Worm (Caenorhabditis elegans) whole organism, L4 larva: ENCODE measurements around the gene Y57E12AR.1.

Experiments used
- F44E2.7 ChIP-seq: fragments of 200-800 bp; sonication (Bioruptor generic); IDR thresholded peaks from 2 replicates; pipeline ENCODE4 v2.1.2; 2022; ENCODE audit warnings: missing genetic modification characterization, missing compliant biosample characterization
- F49E8.2 ChIP-seq: sonication (generic microtip); optimal IDR thresholded peaks from 2 replicates; lab custom pipeline; 2016; ENCODE audit warnings: missing compliant biosample characterization, mild to moderate bottlenecking, missing genetic modification characterization, borderline replicate concordance
- R02D3.7 ChIP-seq: fragments of 150-350 bp; sonication (generic microtip); optimal IDR thresholded peaks from 3 replicates; lab custom pipeline; 2014; ENCODE audit warnings: missing biosample characterization, missing genetic modification characterization
- T20F7.1 ChIP-seq: fragments of 200-800 bp; sonication (Bioruptor generic); optimal IDR thresholded peaks from 2 replicates; lab custom pipeline; 2018; ENCODE audit warnings: mild to moderate bottlenecking, missing genetic modification characterization, missing compliant biosample characterization
- T26A8.4 ChIP-seq: fragments of 200-800 bp; sonication (Bioruptor generic); IDR thresholded peaks from 2 replicates; pipeline ENCODE4 v1.3.6; 2022; ENCODE audit warnings: missing genetic modification characterization, missing compliant biosample characterization
- Y105C5A.15 ChIP-seq: fragments of 200-800 bp; sonication (Bioruptor generic); IDR thresholded peaks from 2 replicates; pipeline ENCODE4 v1.3.6; 2022; ENCODE audit warnings: missing genetic modification characterization, missing compliant biosample characterization
- ZK546.5 ChIP-seq, 2 experiments: sonication (generic microtip); optimal IDR thresholded peaks; 2 replicates each; lab custom pipeline; 2017; ENCODE audit warnings: missing biosample characterization in 2 of 2, missing genetic modification characterization in 2 of 2
- ceh-28 ChIP-seq: fragments of 150-350 bp; optimal IDR thresholded peaks from 2 replicates; lab custom pipeline; 2014; ENCODE audit warnings: missing biosample characterization, missing genetic modification reagents, missing genetic modification characterization
- ceh-32 ChIP-seq: sonication (generic microtip); optimal IDR thresholded peaks from 2 replicates; lab custom pipeline; 2016; ENCODE audit warnings: mild to moderate bottlenecking, missing genetic modification characterization, missing compliant biosample characterization; ENCODE audit not compliant: poor library complexity
- ceh-62 ChIP-seq: sonication (generic microtip); optimal IDR thresholded peaks from 2 replicates; lab custom pipeline; 2017; ENCODE audit warnings: missing biosample characterization, missing genetic modification characterization
- cey-2 ChIP-seq: sonication (generic microtip); optimal IDR thresholded peaks from 3 replicates; lab custom pipeline; 2017; ENCODE audit warnings: missing genetic modification characterization, mild to moderate bottlenecking, missing compliant biosample characterization, antibody characterized with exemption, borderline replicate concordance; ENCODE audit not compliant: insufficient read depth
- ctbp-1 ChIP-seq: fragments of 200-800 bp; sonication (Bioruptor generic); IDR thresholded peaks from 2 replicates; pipeline ENCODE4 v1.3.6; 2022; ENCODE audit warnings: missing genetic modification reagents, missing genetic modification characterization, missing compliant biosample characterization
- daf-16 ChIP-seq, 3 experiments: sonication (generic microtip); optimal IDR thresholded peaks; 2 replicates each; lab custom pipeline; 2016 to 2017; ENCODE audit warnings: missing genetic modification characterization in 3 of 3, missing genetic modification reagents in 3 of 3, mild to moderate bottlenecking in 2 of 3, missing compliant biosample characterization in 2 of 3, missing biosample characterization in 1 of 3, moderate library complexity in 1 of 3
- dmd-6 ChIP-seq: fragments of 200-800 bp; sonication (Bioruptor generic); IDR thresholded peaks from 2 replicates; pipeline ENCODE4 v1.3.6; 2022; ENCODE audit warnings: missing genetic modification reagents, missing genetic modification characterization, missing compliant biosample characterization
- dpl-1 ChIP-seq: fragments of 150-350 bp; optimal IDR thresholded peaks from 2 replicates; lab custom pipeline; 2014; ENCODE audit warnings: missing biosample characterization, missing genetic modification reagents, missing genetic modification characterization
- duxl-1 ChIP-seq: sonication (generic microtip); optimal IDR thresholded peaks from 2 replicates; lab custom pipeline; 2016; ENCODE audit warnings: mild to moderate bottlenecking, missing genetic modification characterization, moderate library complexity, missing compliant biosample characterization; ENCODE audit not compliant: poor library complexity
- egl-43 ChIP-seq: fragments of 200-800 bp; sonication (Bioruptor generic); IDR thresholded peaks from 2 replicates; pipeline ENCODE4 v1.3.6; 2022; ENCODE audit warnings: missing genetic modification reagents, missing genetic modification characterization, missing compliant biosample characterization
- fos-1 ChIP-seq: fragments of 150-350 bp; optimal IDR thresholded peaks from 2 replicates; lab custom pipeline; 2014; ENCODE audit warnings: missing biosample characterization, missing genetic modification characterization
- hlh-11 ChIP-seq: fragments of 200-800 bp; sonication (Bioruptor generic); optimal IDR thresholded peaks from 2 replicates; lab custom pipeline; 2018; ENCODE audit warnings: mild to moderate bottlenecking, missing genetic modification characterization, missing compliant biosample characterization
- lin-1 ChIP-seq: fragments of 200-800 bp; sonication (Bioruptor generic); IDR thresholded peaks from 2 replicates; pipeline ENCODE4 v1.3.6; 2022; ENCODE audit warnings: missing genetic modification reagents, missing genetic modification characterization, missing compliant biosample characterization
- lin-38 ChIP-seq: fragments of 200-800 bp; sonication (Bioruptor generic); IDR thresholded peaks from 2 replicates; pipeline ENCODE4 v1.3.6; 2022; ENCODE audit warnings: missing genetic modification reagents, missing genetic modification characterization, missing compliant biosample characterization
- lin-39 ChIP-seq: fragments of 150-350 bp; optimal IDR thresholded peaks from 2 replicates; lab custom pipeline; 2014; ENCODE audit warnings: missing biosample characterization, missing genetic modification reagents, missing genetic modification characterization
- lir-3 ChIP-seq: sonication (generic microtip); optimal IDR thresholded peaks from 2 replicates; lab custom pipeline; 2016; ENCODE audit warnings: mild to moderate bottlenecking, missing genetic modification characterization, missing compliant biosample characterization
- madf-9 ChIP-seq: fragments of 200-800 bp; sonication (Bioruptor generic); conservative IDR thresholded peaks from 2 replicates; pipeline ENCODE4 v1.3.6; 2022; ENCODE audit warnings: missing genetic modification reagents, missing genetic modification characterization, missing compliant biosample characterization
- mdt-29 ChIP-seq: fragments of 200-800 bp; sonication (Bioruptor generic); IDR thresholded peaks from 2 replicates; pipeline ENCODE4 v1.3.6; 2022; ENCODE audit warnings: missing genetic modification reagents, missing genetic modification characterization, missing compliant biosample characterization
- mep-1 ChIP-seq: fragments of 150-350 bp; sonication (generic microtip); optimal IDR thresholded peaks from 3 replicates; lab custom pipeline; 2014; ENCODE audit warnings: missing biosample characterization, missing genetic modification characterization
- mes-2 ChIP-seq: sonication (generic microtip); optimal IDR thresholded peaks from 2 replicates; lab custom pipeline; 2016; ENCODE audit warnings: missing genotype, mild to moderate bottlenecking, missing genetic modification characterization, missing compliant biosample characterization; ENCODE audit not compliant: poor library complexity, severe bottlenecking
- nhr-10 ChIP-seq: fragments of 150-350 bp; optimal IDR thresholded peaks from 2 replicates; lab custom pipeline; 2014; ENCODE audit warnings: missing biosample characterization, missing genetic modification characterization
- nhr-102 ChIP-seq: sonication (generic microtip); optimal IDR thresholded peaks from 2 replicates; lab custom pipeline; 2016; ENCODE audit warnings: mild to moderate bottlenecking, missing genetic modification characterization, moderate library complexity, missing compliant biosample characterization
- nhr-25 ChIP-seq: sonication (generic microtip); optimal IDR thresholded peaks from 2 replicates; lab custom pipeline; 2017; ENCODE audit warnings: missing genetic modification characterization, mild to moderate bottlenecking, missing compliant biosample characterization, antibody characterized with exemption, moderate library complexity, borderline replicate concordance; ENCODE audit not compliant: insufficient read depth
- nhr-28 ChIP-seq: fragments of 150-350 bp; optimal IDR thresholded peaks from 2 replicates; lab custom pipeline; 2014; ENCODE audit warnings: missing biosample characterization, missing genetic modification characterization
- nhr-48 ChIP-seq: sonication (generic microtip); optimal IDR thresholded peaks from 2 replicates; lab custom pipeline; 2016; ENCODE audit warnings: mild to moderate bottlenecking, missing genetic modification characterization, missing compliant biosample characterization
- nhr-76 ChIP-seq: fragments of 150-350 bp; optimal IDR thresholded peaks from 2 replicates; lab custom pipeline; 2014; ENCODE audit warnings: missing biosample characterization, missing genetic modification characterization
- nhr-77 ChIP-seq: fragments of 150-350 bp; optimal IDR thresholded peaks from 2 replicates; lab custom pipeline; 2014; ENCODE audit warnings: missing biosample characterization, missing genetic modification characterization
- php-3 ChIP-seq: fragments of 200-800 bp; sonication (Bioruptor generic); IDR thresholded peaks from 2 replicates; pipeline ENCODE4 v1.3.6; 2022; ENCODE audit warnings: missing genetic modification reagents, missing genetic modification characterization, missing compliant biosample characterization
- rbr-2 ChIP-seq: sonication (generic microtip); optimal IDR thresholded peaks from 2 replicates; lab custom pipeline; 2016; ENCODE audit warnings: missing genotype, missing genetic modification characterization, missing compliant biosample characterization
- saeg-2 ChIP-seq: fragments of 200-800 bp; sonication (Bioruptor generic); IDR thresholded peaks from 2 replicates; pipeline ENCODE4 v1.3.6; 2022; ENCODE audit warnings: missing genetic modification reagents, missing genetic modification characterization, missing compliant biosample characterization
- sdz-12 ChIP-seq: fragments of 200-800 bp; sonication (Bioruptor generic); optimal IDR thresholded peaks from 2 replicates; lab custom pipeline; 2018; ENCODE audit warnings: mild to moderate bottlenecking, missing genetic modification characterization, missing compliant biosample characterization
- set-16 ChIP-seq: fragments of 200-800 bp; sonication (Bioruptor generic); IDR thresholded peaks from 2 replicates; pipeline ENCODE4 v1.3.6; 2022; ENCODE audit warnings: missing genetic modification reagents, missing genetic modification characterization, missing compliant biosample characterization
- snpc-4 ChIP-seq: fragments of 150-350 bp; optimal IDR thresholded peaks from 2 replicates; lab custom pipeline; 2014; ENCODE audit warnings: missing biosample characterization, missing genetic modification characterization
- spr-1 ChIP-seq: sonication (generic microtip); optimal IDR thresholded peaks from 2 replicates; lab custom pipeline; 2016; ENCODE audit warnings: mild to moderate bottlenecking, missing genetic modification characterization, missing compliant biosample characterization
- tra-1 ChIP-seq: fragments of 200-800 bp; sonication (Bioruptor generic); IDR thresholded peaks from 2 replicates; pipeline ENCODE4 v1.3.6; 2022; ENCODE audit warnings: missing genetic modification reagents, missing genetic modification characterization, missing compliant biosample characterization
- unc-130 ChIP-seq: sonication (generic microtip); optimal IDR thresholded peaks from 2 replicates; lab custom pipeline; 2016; ENCODE audit warnings: missing genetic modification reagents, missing genetic modification characterization, missing compliant biosample characterization
- unc-39 ChIP-seq: sonication (generic microtip); optimal IDR thresholded peaks from 2 replicates; lab custom pipeline; 2017; ENCODE audit warnings: missing biosample characterization, missing genetic modification characterization
- unc-62 ChIP-seq, 3 experiments: fragments of 150-350 bp in 1 of 3; sonication (generic microtip); optimal IDR thresholded peaks in 2 of 3; peaks in 1 of 3; 1 replicate in 1 of 3; 2 replicates in 2 of 3; lab custom pipeline; 2014 to 2017; ENCODE audit warnings: missing biosample characterization in 3 of 3, missing genetic modification characterization in 3 of 3, missing genetic modification reagents in 3 of 3, missing genotype in 1 of 3
- vab-7 ChIP-seq: fragments of 200-800 bp; sonication (Bioruptor generic); IDR thresholded peaks from 2 replicates; pipeline ENCODE4 v1.3.6; 2022; ENCODE audit warnings: missing genetic modification reagents, missing genetic modification characterization, missing compliant biosample characterization
- ztf-11 ChIP-seq: fragments of 150-350 bp; optimal IDR thresholded peaks from 2 replicates; lab custom pipeline; 2014; ENCODE audit warnings: missing biosample characterization, missing genetic modification characterization
- ztf-7 ChIP-seq: fragments of 150-350 bp; optimal IDR thresholded peaks from 2 replicates; lab custom pipeline; 2014; ENCODE audit warnings: missing biosample characterization, missing genetic modification characterization

The Y57E12AR.1 gene

DNA sequence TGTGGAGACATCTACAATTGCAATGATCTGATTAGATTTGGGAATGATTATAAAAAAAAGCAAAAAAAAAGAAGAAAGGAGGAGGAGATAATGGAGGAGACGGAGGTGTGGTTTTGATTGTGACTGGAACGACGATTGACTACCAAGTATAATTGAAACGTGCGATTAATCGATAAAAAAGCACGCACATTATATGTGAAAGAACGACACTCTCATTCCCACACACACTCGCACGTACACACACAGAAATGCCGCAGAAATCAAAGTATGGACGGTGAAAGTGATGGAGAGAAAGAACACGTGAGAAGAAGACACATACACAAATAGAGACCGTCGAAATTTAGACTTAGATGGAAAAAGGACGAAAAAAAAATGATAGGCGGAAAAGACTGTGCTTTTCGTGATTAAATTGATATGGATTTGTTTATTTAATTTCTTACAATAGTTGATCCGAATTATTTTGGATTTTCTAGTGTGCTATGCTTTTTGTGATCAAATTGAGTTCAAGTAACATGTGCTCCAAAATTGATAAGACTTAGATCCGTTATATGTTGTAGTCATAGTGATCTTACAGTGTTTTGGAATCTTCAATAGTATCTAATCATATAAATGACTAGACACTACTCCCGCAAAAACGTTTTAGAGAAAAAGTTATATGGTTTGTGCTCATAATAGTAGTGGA lies 28.7 kb upstream of the Y57E12AR.1 start, which contains the start of gene nhr-135 (continued):
- TF ChIP-seq T26A8.4 (GFP tag; lab: Robert Waterston, UW) = no peak
- peak in 1 of 2 experiments; percentile 7 for TF ChIP-seq daf-16 (GFP tag; optimal IDR thresholded peaks at IDR 0.05; lab: Kevin White, UChicago)
- TF ChIP-seq daf-16 (tag; optimal IDR thresholded peaks at IDR 0.05; lab: Kevin White, UChicago) = peak; percentile 84
- TF ChIP-seq unc-62 (GFP tag; optimal IDR thresholded peaks at IDR 0.05 in 1 of 2; lab: Kevin White, UChicago) = peak in 1 of 2 experiments; percentile 32
- TF ChIP-seq unc-62 (tag; optimal IDR thresholded peaks at IDR 0.05; lab: Kevin White, UChicago) = no peak
- no peak for TF ChIP-seq lir-3 (tag; lab: Kevin White, UChicago)
- TF ChIP-seq egl-43 (GFP tag; lab: Robert Waterston, UW) = no peak
- no peak for TF ChIP-seq mdt-29
- TF ChIP-seq dpl-1 = no peak
- TF ChIP-seq nhr-102 (tag; lab: Kevin White, UChicago) = peak; percentile 90
- TF ChIP-seq ceh-32 = no peak
- 0 out of 2 replicates have a peak, but pooled peaks have one; percentile 37 for TF ChIP-seq php-3
- TF ChIP-seq tra-1 (GFP tag; lab: Robert Waterston, UW) = peak; percentile 76; the same call in 1 of the 2 replicates
- no peak for TF ChIP-seq F49E8.2 (tag; lab: Kevin White, UChicago)
- no peak for TF ChIP-seq lin-38 (GFP tag; lab: Robert Waterston, UW)
- TF ChIP-seq Y105C5A.15 (GFP tag; lab: Robert Waterston, UW) = no peak
- TF ChIP-seq dmd-6 = peak; percentile 94
- TF ChIP-seq nhr-48 (tag; lab: Kevin White, UChicago) = peak; percentile 89
- TF ChIP-seq set-16 (GFP tag; lab: Robert Waterston, UW) = no peak
- TF ChIP-seq rbr-2 = no peak
- no peak for TF ChIP-seq R02D3.7 (tag; lab: Kevin White, UChicago)
- no peak for TF ChIP-seq unc-130 (GFP tag; lab: Kevin White, UChicago)
- TF ChIP-seq ZK546.5 (tag; optimal IDR thresholded peaks at IDR 0.05; lab: Kevin White, UChicago) = no peak
- peak; percentile 72 for TF ChIP-seq mep-1
- no peak for TF ChIP-seq ceh-62
- peak; percentile 46 for TF ChIP-seq duxl-1
- peak; percentile 0 for TF ChIP-seq fos-1 (tag; lab: Kevin White, UChicago)
- TF ChIP-seq F44E2.7 (GFP tag; lab: Robert Waterston, UW) = no peak
- TF ChIP-seq spr-1 (tag; lab: Kevin White, UChicago) = peak; percentile 7
- peak; percentile 93 for TF ChIP-seq hlh-11 (tag; lab: Kevin White, UChicago)
- peak; percentile 57 for TF ChIP-seq mes-2 (tag; lab: Kevin White, UChicago)
- no peak for TF ChIP-seq unc-39 (tag; lab: Kevin White, UChicago)
- no peak for TF ChIP-seq ztf-11 (tag; lab: Kevin White, UChicago)
- TF ChIP-seq nhr-76 (tag; lab: Kevin White, UChicago) = peak; percentile 7
- TF ChIP-seq vab-7 (GFP tag; lab: Robert Waterston, UW) = no peak
- TF ChIP-seq ceh-28 = no peak
- peak; percentile 98 for TF ChIP-seq nhr-77 (tag; lab: Kevin White, UChicago)
- peak; percentile 5 for TF ChIP-seq cey-2 (tag; lab: Kevin White, UChicago)
- no peak for TF ChIP-seq lin-39 (tag; lab: Kevin White, UChicago)
- peak; percentile 70 for TF ChIP-seq nhr-10 (tag; lab: Kevin White, UChicago)
- peak; percentile 24 for TF ChIP-seq nhr-25 (tag; lab: Kevin White, UChicago)
- no peak for TF ChIP-seq T20F7.1 (GFP tag; lab: Kevin White, UChicago)
- no peak for TF ChIP-seq snpc-4 (tag; lab: Kevin White, UChicago)
- TF ChIP-seq nhr-28 (tag; lab: Kevin White, UChicago) = peak; percentile 99
- TF ChIP-seq madf-9 (GFP tag; lab: Robert Waterston, UW) = no peak
- 0 out of 2 replicates have a peak, but pooled peaks have one; percentile 45 for TF ChIP-seq saeg-2 (GFP tag; lab: Robert Waterston, UW)
- TF ChIP-seq ctbp-1 = 0 out of 2 replicates have a peak, but pooled peaks have one; percentile 33
- TF ChIP-seq lin-1 = peak; percentile 62; the same call in 1 of the 2 replicates
- no peak for TF ChIP-seq sdz-12
- peak; percentile 32 for TF ChIP-seq ztf-7
